Fruit fly (Drosophila melanogaster): Measurements from ENCODE around the gene CG6171.
A peak's percentile ranks its signal among the peaks of the same experiment; 100 is the strongest.

Gene CG6171

dm6 chr3R:15347822-15348221 is 15.8 kb downstream of the CG6171 start, which contains the start of the genes CG42726 and CG42727 (continued):
- TF ChIP-seq CG13123 (GFP tag; optimal IDR thresholded peaks at IDR 0.05) (no peak), Gug (GFP tag; IDR thresholded peaks at IDR 0.05) (no peak), zen2 (GFP tag; IDR thresholded peaks at IDR 0.05; ENCODE audit: partially characterized antibody) (no peak), ato (GFP tag; IDR thresholded peaks at IDR 0.05; ENCODE audit: partially characterized antibody) (no peak), HmgZ (tag; optimal IDR thresholded peaks at IDR 0.05) (peak; percentile 23), CG6765 (GFP tag; optimal IDR thresholded peaks at IDR 0.05) (no peak), Dp (GFP tag; optimal IDR thresholded peaks at IDR 0.05) (no peak), sima (GFP tag; optimal IDR thresholded peaks at IDR 0.05) (no peak), Atf6 (GFP tag; IDR thresholded peaks at IDR 0.05) (no peak), CG9609 (GFP tag; optimal IDR thresholded peaks at IDR 0.05) (no peak), onecut (GFP tag; IDR thresholded peaks at IDR 0.05) (no peak), Usf (GFP tag; optimal IDR thresholded peaks at IDR 0.05) (no peak), CG2129 (GFP tag; IDR thresholded peaks at IDR 0.05; ENCODE audit: partially characterized antibody) (no peak), ttk (GFP tag; IDR thresholded peaks at IDR 0.05) (no peak), gsb-n (tag; optimal IDR thresholded peaks at IDR 0.05) (no peak), toy (GFP tag; IDR thresholded peaks at IDR 0.05) (no peak), dati (GFP tag; IDR thresholded peaks at IDR 0.05) (no peak), mld (GFP tag; IDR thresholded peaks at IDR 0.05; ENCODE audit: partially characterized antibody) (no peak), Blimp-1 (GFP tag; optimal IDR thresholded peaks at IDR 0.05) (no peak), Elba2 (GFP tag; optimal IDR thresholded peaks at IDR 0.05) (no peak), fu2 (GFP tag; optimal IDR thresholded peaks at IDR 0.05) (no peak), CG2889 (GFP tag; IDR thresholded peaks at IDR 0.05) (no peak), schlank (tag; optimal IDR thresholded peaks at IDR 0.05) (no peak), CG6254 (GFP tag; optimal IDR thresholded peaks at IDR 0.05) (no peak), Rfx (GFP tag; IDR thresholded peaks at IDR 0.05) (peak; percentile 50; the same call in 1 of the 2 replicates), unpg (GFP tag; optimal IDR thresholded peaks at IDR 0.05) (peak; percentile 50), kay (GFP tag; optimal IDR thresholded peaks at IDR 0.05) (no peak), CG5180 (GFP tag; optimal IDR thresholded peaks at IDR 0.05) (no peak), CG18764 (GFP tag; optimal IDR thresholded peaks at IDR 0.05) (no peak), CG18262 (tag; optimal IDR thresholded peaks at IDR 0.05) (peak; percentile 14), PHDP (tag; optimal IDR thresholded peaks at IDR 0.05) (peak; percentile 48), pzg (GFP tag; optimal IDR thresholded peaks at IDR 0.05) (peak; percentile 33), bbx (GFP tag; IDR thresholded peaks at IDR 0.05; ENCODE audit: partially characterized antibody) (no peak), Lhr (GFP tag; optimal IDR thresholded peaks at IDR 0.05) (no peak), Med (GFP tag) (peak; percentile 89), pfk (GFP tag; optimal IDR thresholded peaks at IDR 0.05) (no peak), MTF-1 (GFP tag; optimal IDR thresholded peaks at IDR 0.05; ENCODE audit: borderline replicate concordance) (no peak), CG18476 (GFP tag; optimal IDR thresholded peaks at IDR 0.05) (no peak), CG12769 (tag; optimal IDR thresholded peaks at IDR 0.05) (no peak), Doc2 (GFP tag; IDR thresholded peaks at IDR 0.05) (no peak), eve (GFP tag; optimal IDR thresholded peaks at IDR 0.05) (no peak), CG1792 (GFP tag; optimal IDR thresholded peaks at IDR 0.05) (no peak), gfzf (GFP tag; optimal IDR thresholded peaks at IDR 0.05) (no peak), jumu (GFP tag; optimal IDR thresholded peaks at IDR 0.05) (no peak), ranshi (GFP tag; IDR thresholded peaks at IDR 0.05) (peak; percentile 41; the same call in 1 of the 2 replicates), Dip2 (GFP tag; IDR thresholded peaks at IDR 0.05) (no peak), Ets97D (GFP tag; optimal IDR thresholded peaks at IDR 0.05) (no peak), ap (GFP tag; IDR thresholded peaks at IDR 0.05) (no peak), zfh2 (GFP tag; optimal IDR thresholded peaks at IDR 0.05) (peak; percentile 26), phol (tag; optimal IDR thresholded peaks at IDR 0.05) (peak; percentile 47), ems (GFP tag; optimal IDR thresholded peaks at IDR 0.05) (peak; percentile 52)

Measured in whole organism, embryonic.